Worm (Caenorhabditis elegans) whole organism, mixed stage, embryonic: ENCODE data around the gene lhpp-1.

Source experiments
- blmp-1 ChIP-seq: fragments of 150-350 bp; optimal IDR thresholded peaks from 2 replicates; lab custom pipeline; 2014; ENCODE audit warnings: missing biosample characterization, missing genetic modification characterization
- elt-1 ChIP-seq: sonication (generic microtip); optimal IDR thresholded peaks from 2 replicates; lab custom pipeline; 2017; ENCODE audit warnings: missing genetic modification characterization, mild to moderate bottlenecking, missing compliant biosample characterization, antibody characterized with exemption, moderate library complexity, borderline replicate concordance; ENCODE audit not compliant: insufficient read depth
- elt-3 ChIP-seq: fragments of 150-350 bp; optimal IDR thresholded peaks from 2 replicates; lab custom pipeline; 2014; ENCODE audit warnings: missing biosample characterization, missing genetic modification characterization
- nhr-237 ChIP-seq: fragments of 150-350 bp; optimal IDR thresholded peaks from 2 replicates; lab custom pipeline; 2014; ENCODE audit warnings: missing biosample characterization, missing genetic modification characterization
- nhr-28 ChIP-seq: fragments of 150-350 bp; optimal IDR thresholded peaks from 2 replicates; lab custom pipeline; 2014; ENCODE audit warnings: missing biosample characterization, missing genetic modification characterization
- snpc-4 ChIP-seq: fragments of 150-350 bp; optimal IDR thresholded peaks from 2 replicates; lab custom pipeline; 2014; ENCODE audit warnings: missing biosample characterization, missing genetic modification characterization
- unc-39 ChIP-seq: fragments of 150-350 bp; optimal IDR thresholded peaks from 2 replicates; lab custom pipeline; 2014; ENCODE audit warnings: missing biosample characterization, missing genetic modification characterization
- unc-62 ChIP-seq: fragments of 150-350 bp; optimal IDR thresholded peaks from 2 replicates; lab custom pipeline; 2014; ENCODE audit warnings: missing biosample characterization, missing genetic modification reagents, missing genetic modification characterization

DNA sequence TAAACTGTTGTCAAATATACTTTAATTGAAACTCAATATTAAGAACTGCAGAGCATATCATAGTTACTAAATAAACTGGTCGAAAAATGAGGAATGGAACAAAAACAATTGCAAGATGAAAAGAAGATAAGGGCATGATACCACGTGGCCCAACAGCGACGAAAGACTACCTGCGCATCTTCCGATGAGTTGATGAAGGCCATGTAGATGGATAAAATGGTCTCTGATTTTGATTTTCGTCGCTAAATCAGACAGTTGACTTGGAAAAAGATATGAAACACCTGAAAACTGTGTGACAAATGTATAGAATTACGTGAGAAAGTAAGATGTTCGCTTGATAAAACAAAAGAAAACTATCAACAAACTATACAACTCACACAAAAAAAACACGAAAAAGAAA is 40.1 kb downstream of the lhpp-1 start:
- no peak for TF ChIP-seq elt-1 (tag; lab: Kevin White, UChicago)
- no peak for TF ChIP-seq unc-39 (tag; lab: Kevin White, UChicago)
- no peak for TF ChIP-seq blmp-1
- no peak for TF ChIP-seq nhr-28
- no peak for TF ChIP-seq snpc-4
- TF ChIP-seq nhr-237 (tag; lab: Kevin White, UChicago), result no peak
- TF ChIP-seq unc-62 (GFP tag; lab: Kevin White, UChicago), result no peak
- no peak for TF ChIP-seq elt-3 (tag; lab: Kevin White, UChicago)
